Worm (Caenorhabditis elegans): Measurements from ENCODE around the gene his-71.

DNA sequence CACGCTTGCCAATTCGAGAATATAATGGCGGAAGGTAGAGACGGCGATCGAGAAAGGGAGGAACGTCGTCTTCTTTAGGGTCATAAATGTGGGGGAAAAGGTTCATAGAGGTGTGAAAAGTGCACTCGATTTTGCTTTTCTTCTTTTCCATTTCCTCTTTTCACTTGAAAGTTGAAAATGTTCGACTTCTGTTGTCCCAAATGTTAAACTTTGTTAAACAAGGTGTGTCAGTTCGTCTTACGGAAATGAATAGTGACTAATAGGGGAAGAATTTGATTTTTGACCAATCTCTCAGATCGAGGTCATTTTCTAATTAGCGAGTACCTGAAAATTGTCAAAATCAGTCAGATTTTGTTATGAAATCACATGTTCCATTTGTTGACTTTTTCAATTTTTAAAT is 23.0 kb upstream of the his-71 start:
- TF ChIP-seq ama-1 (optimal IDR thresholded peaks at IDR 0.05) (no peak), R02D3.7 (tag; optimal IDR thresholded peaks at IDR 0.05) (no peak), ztf-11 (tag; optimal IDR thresholded peaks at IDR 0.05) (no peak), egl-27 (tag; optimal IDR thresholded peaks at IDR 0.05) (no peak), nhr-6 (tag; optimal IDR thresholded peaks at IDR 0.05) (no peak), skn-1 (tag; optimal IDR thresholded peaks at IDR 0.05) (no peak), unc-62 (GFP tag; optimal IDR thresholded peaks at IDR 0.05) (no peak), ZK546.5 (tag; optimal IDR thresholded peaks at IDR 0.05) (no peak), fos-1 (tag; optimal IDR thresholded peaks at IDR 0.05) (no peak), sem-4 (tag; optimal IDR thresholded peaks at IDR 0.05) (no peak)

Measured in whole organism, L2 larva.